Worm (Caenorhabditis elegans): Measurements from ENCODE around the gene srz-66.

The srz-66 gene

ce11 chrV:17167457-17167856 is at the start of gene srz-66:
srz-66 (minus strand) TSS chrV:17167557.
- TF ChIP-seq ztf-1 (GFP tag; conservative IDR thresholded peaks at IDR 0.05): no peak
- no peak for TF ChIP-seq sma-3 (GFP tag; optimal IDR thresholded peaks at IDR 0.05)
- TF ChIP-seq sma-9 (GFP tag; optimal IDR thresholded peaks at IDR 0.05): no peak
- no peak for TF ChIP-seq sma-9 (tag; optimal IDR thresholded peaks at IDR 0.05)
- no peak for TF ChIP-seq lin-13 (GFP tag; optimal IDR thresholded peaks at IDR 0.05)
- no peak for TF ChIP-seq dmd-4 (tag; optimal IDR thresholded peaks at IDR 0.05)
- TF ChIP-seq snpc-4 (tag; optimal IDR thresholded peaks at IDR 0.05): no peak
- TF ChIP-seq skn-1 (tag; optimal IDR thresholded peaks at IDR 0.05): no peak
- TF ChIP-seq ceh-16 (tag; optimal IDR thresholded peaks at IDR 0.05): no peak
- TF ChIP-seq peb-1 (tag; optimal IDR thresholded peaks at IDR 0.05): no peak
- no peak for TF ChIP-seq R02D3.7 (tag; optimal IDR thresholded peaks at IDR 0.05)
- TF ChIP-seq sem-4 (tag; optimal IDR thresholded peaks at IDR 0.05): no peak
- no peak for TF ChIP-seq crh-2 (tag; optimal IDR thresholded peaks at IDR 0.05)
- TF ChIP-seq gmeb-1 (tag; optimal IDR thresholded peaks at IDR 0.05): no peak
- no peak for TF ChIP-seq nhr-237 (tag; optimal IDR thresholded peaks at IDR 0.05)
- TF ChIP-seq egl-27 (tag; optimal IDR thresholded peaks at IDR 0.05): no peak
- TF ChIP-seq blmp-1 (tag; optimal IDR thresholded peaks at IDR 0.05; ENCODE audit: insufficient read depth): no peak

- TF ChIP-seq sma-3 (GFP tag; optimal IDR thresholded peaks at IDR 0.05): no peak
- no peak for TF ChIP-seq ceh-16 (tag; optimal IDR thresholded peaks at IDR 0.05)
- no peak for TF ChIP-seq C34F6.9 (tag; optimal IDR thresholded peaks at IDR 0.05)
- no peak for TF ChIP-seq lin-11 (tag; optimal IDR thresholded peaks at IDR 0.05)
- TF ChIP-seq lin-39 (tag; optimal IDR thresholded peaks at IDR 0.05): no peak
- TF ChIP-seq nhr-11 (tag; optimal IDR thresholded peaks at IDR 0.05): no peak
- TF ChIP-seq crh-2 (tag; optimal IDR thresholded peaks at IDR 0.05): no peak
- TF ChIP-seq elt-1 (tag; optimal IDR thresholded peaks at IDR 0.05): no peak
- TF ChIP-seq ZK546.5 (tag; optimal IDR thresholded peaks at IDR 0.05): no peak
- no peak for TF ChIP-seq mbf-1 (tag; optimal IDR thresholded peaks at IDR 0.05)
- no peak for TF ChIP-seq Y55F3AM.14 (GFP tag; optimal IDR thresholded peaks at IDR 0.05)
- TF ChIP-seq aly-2 (tag; optimal IDR thresholded peaks at IDR 0.05): no peak
- TF ChIP-seq nhr-237 (tag; optimal IDR thresholded peaks at IDR 0.05): no peak
- no peak for TF ChIP-seq peb-1 (tag; optimal IDR thresholded peaks at IDR 0.05)
Measured at ce11 chrV:17215602-17216001, 48.2 kb upstream of the srz-66 start.

- TF ChIP-seq C34F6.9 (tag; optimal IDR thresholded peaks at IDR 0.05) (no peak), nhr-6 (tag; optimal IDR thresholded peaks at IDR 0.05) (no peak), dmd-4 (tag; optimal IDR thresholded peaks at IDR 0.05) (no peak), ztf-11 (tag; optimal IDR thresholded peaks at IDR 0.05) (no peak), nhr-77 (tag; optimal IDR thresholded peaks at IDR 0.05) (no peak), snpc-4 (tag; optimal IDR thresholded peaks at IDR 0.05) (no peak), alr-1 (tag; optimal IDR thresholded peaks at IDR 0.05) (no peak), lsy-2 (tag; optimal IDR thresholded peaks at IDR 0.05) (no peak), gmeb-1 (tag; optimal IDR thresholded peaks at IDR 0.05) (no peak), sma-9 (GFP tag; optimal IDR thresholded peaks at IDR 0.05) (no peak), sma-9 (tag; optimal IDR thresholded peaks at IDR 0.05) (no peak), mbf-1 (tag; optimal IDR thresholded peaks at IDR 0.05) (no peak), lin-11 (tag; optimal IDR thresholded peaks at IDR 0.05) (no peak), aly-2 (tag; optimal IDR thresholded peaks at IDR 0.05) (no peak), blmp-1 (tag; optimal IDR thresholded peaks at IDR 0.05; ENCODE audit: insufficient read depth) (no peak), sma-3 (GFP tag; optimal IDR thresholded peaks at IDR 0.05) (no peak), mdl-1 (tag; optimal IDR thresholded peaks at IDR 0.05) (no peak), peb-1 (tag; optimal IDR thresholded peaks at IDR 0.05) (no peak)
Measured at ce11 chrV:17212743-17213142, 45.4 kb upstream of the srz-66 start, which contains the start of gene srh-113. srh-113 (plus strand) TSS chrV:17213043.

- TF ChIP-seq nhr-237 (tag; optimal IDR thresholded peaks at IDR 0.05) (no peak), peb-1 (tag; optimal IDR thresholded peaks at IDR 0.05) (no peak), zag-1 (tag; optimal IDR thresholded peaks at IDR 0.05) (no peak), aly-2 (tag; optimal IDR thresholded peaks at IDR 0.05) (no peak), elt-1 (tag; optimal IDR thresholded peaks at IDR 0.05) (no peak), gmeb-1 (tag; optimal IDR thresholded peaks at IDR 0.05) (no peak), nhr-129 (tag; optimal IDR thresholded peaks at IDR 0.05) (no peak), sem-4 (tag; optimal IDR thresholded peaks at IDR 0.05) (no peak), ceh-16 (tag; optimal IDR thresholded peaks at IDR 0.05) (no peak), ztf-11 (tag; optimal IDR thresholded peaks at IDR 0.05) (no peak)
Measured at ce11 chrV:17211989-17212731, 44.8 kb upstream of the srz-66 start, which contains the start of gene srh-236. srh-236 (minus strand) TSS chrV:17212039.
